Fruit fly (Drosophila melanogaster) whole organism, embryonic: ENCODE measurements around the gene ND-23.
A peak's percentile ranks its signal among the peaks of the same experiment; 100 is the strongest.

Source experiments
- Awh ChIP-seq: fragments of 200-800 bp; sonication (Bioruptor generic); IDR thresholded peaks from 2 replicates; pipeline ENCODE4, ENCODE4 v1.3.6; 2022; ENCODE audit warnings: missing biosample characterization, missing genetic modification characterization
- BEAF-32 ChIP-seq: fragments of 200-800 bp; sonication (Bioruptor generic); optimal IDR thresholded peaks from 3 replicates; lab custom pipeline; 2017; ENCODE audit warnings: missing biosample characterization, missing genetic modification characterization, mild to moderate bottlenecking, moderate library complexity, missing genetic modification reagents
- Bgb ChIP-seq: fragments of 200-800 bp; sonication (Bioruptor generic); IDR thresholded peaks from 2 replicates; pipeline ENCODE4 v1.3.6; 2022; ENCODE audit warnings: missing biosample characterization, missing genetic modification characterization; ENCODE audit not compliant: partially characterized antibody
- CG12155 ChIP-seq: fragments of 200-800 bp; sonication (Bioruptor generic); optimal IDR thresholded peaks from 3 replicates; lab custom pipeline; 2016; ENCODE audit warnings: missing biosample characterization, missing genetic modification characterization
- CG12236 ChIP-seq: fragments of 200-800 bp; sonication (Bioruptor generic); optimal IDR thresholded peaks from 2 replicates; lab custom pipeline; 2016; ENCODE audit warnings: missing biosample characterization, missing genetic modification characterization
- CG13287 ChIP-seq: fragments of 200-800 bp; sonication (Bioruptor generic); IDR thresholded peaks from 2 replicates; pipeline ENCODE4 v1.3.6; 2022; ENCODE audit warnings: missing biosample characterization, missing genetic modification characterization; ENCODE audit not compliant: partially characterized antibody
- CG13624 ChIP-seq: fragments of 200-800 bp; sonication (Bioruptor generic); optimal IDR thresholded peaks from 2 replicates; lab custom pipeline; 2016; ENCODE audit warnings: missing biosample characterization, missing genetic modification characterization
- CG15514 ChIP-seq: fragments of 200-800 bp; sonication (Bioruptor generic); optimal IDR thresholded peaks from 3 replicates; lab custom pipeline; 2017; ENCODE audit warnings: missing biosample characterization, missing genetic modification characterization, mild to moderate bottlenecking, moderate library complexity, missing genetic modification reagents
- CG1647 ChIP-seq: fragments of 200-800 bp; sonication (Bioruptor generic); optimal IDR thresholded peaks from 3 replicates; lab custom pipeline; 2016; ENCODE audit warnings: missing biosample characterization, missing genetic modification characterization
- CG2116 ChIP-seq: fragments of 200-800 bp; sonication (Bioruptor generic); optimal IDR thresholded peaks from 3 replicates; lab custom pipeline; 2018; ENCODE audit warnings: missing biosample characterization, mild to moderate bottlenecking, missing genetic modification characterization
- CG2678 ChIP-seq: fragments of 200-800 bp; sonication (Bioruptor generic); optimal IDR thresholded peaks from 3 replicates; lab custom pipeline; 2019; ENCODE audit warnings: missing biosample characterization, mild to moderate bottlenecking, missing genetic modification characterization, moderate library complexity
- CG3407 ChIP-seq: fragments of 200-800 bp; sonication (Bioruptor generic); optimal IDR thresholded peaks from 2 replicates; lab custom pipeline; 2018; ENCODE audit warnings: missing biosample characterization, mild to moderate bottlenecking, missing genetic modification characterization
- CG34224 ChIP-seq: fragments of 200-800 bp; sonication (Bioruptor generic); IDR thresholded peaks from 3 replicates; pipeline ENCODE4 v1.3.6; 2022; ENCODE audit warnings: missing biosample characterization, missing genetic modification characterization; ENCODE audit not compliant: partially characterized antibody
- CG3847 ChIP-seq: fragments of 200-800 bp; sonication (Bioruptor generic); IDR thresholded peaks from 2 replicates; pipeline ENCODE4 v1.3.6; 2022; ENCODE audit warnings: missing biosample characterization, missing genetic modification characterization
- CG6854 ChIP-seq: fragments of 200-800 bp; sonication (Bioruptor generic); optimal IDR thresholded peaks from 3 replicates; lab custom pipeline; 2017; ENCODE audit warnings: missing biosample characterization, mild to moderate bottlenecking, missing genetic modification characterization
- CG9797 ChIP-seq: fragments of 200-800 bp; sonication (Bioruptor generic); optimal IDR thresholded peaks from 3 replicates; lab custom pipeline; 2018; ENCODE audit warnings: missing biosample characterization, mild to moderate bottlenecking, missing genetic modification characterization
- CG9932 ChIP-seq: fragments of 200-800 bp; sonication (Bioruptor generic); IDR thresholded peaks from 2 replicates; pipeline ENCODE4 v1.3.6; 2022; ENCODE audit warnings: missing biosample characterization, missing genetic modification characterization
- Doc3 ChIP-seq: fragments of 200-800 bp; sonication (Bioruptor generic); IDR thresholded peaks from 3 replicates; pipeline ENCODE4 v1.3.6; 2022; ENCODE audit warnings: missing biosample characterization, missing genetic modification characterization; ENCODE audit not compliant: partially characterized antibody
- Dp ChIP-seq: fragments of 200-800 bp; sonication (Bioruptor generic); optimal IDR thresholded peaks from 2 replicates; lab custom pipeline; 2018; ENCODE audit warnings: missing biosample characterization, mild to moderate bottlenecking, missing genetic modification characterization, moderate library complexity
- Dref ChIP-seq: fragments of 200-800 bp; sonication (Bioruptor generic); IDR thresholded peaks from 2 replicates; pipeline ENCODE4 v1.3.6; 2022; ENCODE audit warnings: missing biosample characterization, missing genetic modification characterization
- E2f2 ChIP-seq: fragments of 200-800 bp; sonication (Bioruptor generic); IDR thresholded peaks from 2 replicates; pipeline ENCODE4 v1.3.6; 2022; ENCODE audit warnings: missing biosample characterization, missing genetic modification characterization
- Ets65A ChIP-seq: fragments of 200-800 bp; sonication (Bioruptor generic); peaks from one replicate; lab custom pipeline; 2016; ENCODE audit warnings: missing biosample characterization, missing genetic modification characterization
- Gug ChIP-seq: fragments of 200-800 bp; sonication (Bioruptor generic); IDR thresholded peaks from 4 replicates; pipeline ENCODE4 v1.3.6; 2022; ENCODE audit warnings: missing biosample characterization, missing genetic modification characterization
- HHEX ChIP-seq: fragments of 200-800 bp; sonication (Bioruptor generic); optimal IDR thresholded peaks from 3 replicates; lab custom pipeline; 2017; ENCODE audit warnings: missing biosample characterization, mild to moderate bottlenecking, missing genetic modification characterization, missing genetic modification reagents
- HLH54F ChIP-seq: fragments of 200-800 bp; sonication (Bioruptor generic); optimal IDR thresholded peaks from 3 replicates; lab custom pipeline; 2016; ENCODE audit warnings: missing biosample characterization, missing genetic modification characterization
- Hsf ChIP-seq: fragments of 200-800 bp; sonication (Bioruptor generic); optimal IDR thresholded peaks from 3 replicates; lab custom pipeline; 2016; ENCODE audit warnings: missing biosample characterization, missing genetic modification characterization
- MBD-R2 ChIP-seq: fragments of 200-800 bp; sonication (Bioruptor generic); IDR thresholded peaks from 2 replicates; pipeline ENCODE4 v1.3.6; 2022; ENCODE audit warnings: missing biosample characterization, missing genetic modification characterization
- Myb ChIP-seq: fragments of 200-800 bp; sonication (Bioruptor generic); optimal IDR thresholded peaks from 2 replicates; lab custom pipeline; 2016; ENCODE audit warnings: missing biosample characterization, missing genetic modification characterization
- NfI ChIP-seq: fragments of 200-800 bp; sonication (Bioruptor generic); optimal IDR thresholded peaks from 3 replicates; lab custom pipeline; 2018; ENCODE audit warnings: missing biosample characterization, mild to moderate bottlenecking, missing genetic modification characterization, moderate library complexity
- Scr ChIP-seq: fragments of 200-800 bp; sonication (Bioruptor generic); IDR thresholded peaks from 2 replicates; pipeline ENCODE4 v1.3.6; 2022; ENCODE audit warnings: missing biosample characterization, missing genetic modification characterization; ENCODE audit not compliant: partially characterized antibody
- amos ChIP-seq: fragments of 200-800 bp; sonication (Bioruptor generic); IDR thresholded peaks from 2 replicates; pipeline ENCODE4 v1.3.6; 2022; ENCODE audit warnings: missing biosample characterization, missing genetic modification characterization; ENCODE audit not compliant: partially characterized antibody
- az2 ChIP-seq: fragments of 200-800 bp; sonication (Bioruptor generic); optimal IDR thresholded peaks from 3 replicates; lab custom pipeline; 2016; ENCODE audit warnings: missing biosample characterization, missing genetic modification characterization
- fu2 ChIP-seq: fragments of 200-800 bp; sonication (Bioruptor generic); optimal IDR thresholded peaks from 2 replicates; lab custom pipeline; 2016; ENCODE audit warnings: missing biosample characterization, missing genetic modification characterization
- grn ChIP-seq: fragments of 200-800 bp; sonication (Bioruptor generic); optimal IDR thresholded peaks from 3 replicates; lab custom pipeline; 2017; ENCODE audit warnings: missing biosample characterization, missing genetic modification characterization
- kah ChIP-seq: fragments of 200-800 bp; sonication (Bioruptor generic); optimal IDR thresholded peaks from 2 replicates; lab custom pipeline; 2018; ENCODE audit warnings: missing biosample characterization, mild to moderate bottlenecking, missing genetic modification characterization
- knrl ChIP-seq: fragments of 200-800 bp; sonication (Bioruptor generic); IDR thresholded peaks from 3 replicates; pipeline ENCODE4 v1.3.6; 2022; ENCODE audit warnings: missing biosample characterization, missing genetic modification characterization; ENCODE audit not compliant: partially characterized antibody
- lbe ChIP-seq: fragments of 200-800 bp; sonication (Bioruptor generic); optimal IDR thresholded peaks from 2 replicates; lab custom pipeline; 2016; ENCODE audit warnings: missing biosample characterization, mild to moderate bottlenecking, missing genetic modification characterization
- lilli ChIP-seq: fragments of 200-800 bp; sonication (Bioruptor generic); optimal IDR thresholded peaks from 3 replicates; lab custom pipeline; 2016; ENCODE audit warnings: missing biosample characterization, missing genetic modification characterization
- nau ChIP-seq: fragments of 200-800 bp; sonication (Bioruptor generic); optimal IDR thresholded peaks from 3 replicates; lab custom pipeline; 2017; ENCODE audit warnings: missing biosample characterization, mild to moderate bottlenecking, missing genetic modification characterization, missing genetic modification reagents
- pzg ChIP-seq: fragments of 200-800 bp; sonication (Bioruptor generic); optimal IDR thresholded peaks from 3 replicates; lab custom pipeline; 2018; ENCODE audit warnings: missing biosample characterization, mild to moderate bottlenecking, missing genetic modification characterization, moderate library complexity
- sens ChIP-seq: fragments of 200-800 bp; sonication (Bioruptor generic); peaks from one replicate; lab custom pipeline; 2016; ENCODE audit warnings: missing biosample characterization, missing genetic modification characterization
- slbo ChIP-seq: fragments of 200-800 bp; sonication (Bioruptor generic); IDR thresholded peaks from 2 replicates; pipeline ENCODE4 v1.3.6; 2022; ENCODE audit warnings: missing biosample characterization, missing genetic modification characterization
- sna ChIP-seq: fragments of 200-800 bp; sonication (Bioruptor generic); IDR thresholded peaks from 2 replicates; pipeline ENCODE4 v1.3.6; 2022; ENCODE audit warnings: missing biosample characterization, missing genetic modification characterization; ENCODE audit not compliant: partially characterized antibody
- sob ChIP-seq: fragments of 200-800 bp; sonication (Bioruptor generic); IDR thresholded peaks from 2 replicates; pipeline ENCODE4 v1.3.6; 2022; ENCODE audit warnings: missing biosample characterization, missing genetic modification characterization
- stc ChIP-seq: fragments of 200-800 bp; sonication (Bioruptor generic); IDR thresholded peaks from 2 replicates; pipeline ENCODE4 v1.3.6; 2022; ENCODE audit warnings: missing biosample characterization, missing genetic modification characterization
- stwl ChIP-seq: fragments of 200-800 bp; sonication (Bioruptor generic); optimal IDR thresholded peaks from 3 replicates; lab custom pipeline; 2018; ENCODE audit warnings: missing biosample characterization, mild to moderate bottlenecking, missing genetic modification characterization, moderate library complexity
- trh ChIP-seq: fragments of 200-800 bp; sonication (Bioruptor generic); optimal IDR thresholded peaks from 2 replicates; lab custom pipeline; 2016; ENCODE audit warnings: missing biosample characterization, missing genetic modification characterization
- zen2 ChIP-seq: fragments of 200-800 bp; sonication (Bioruptor generic); IDR thresholded peaks from 3 replicates; pipeline ENCODE4 v1.3.6; 2022; ENCODE audit warnings: missing biosample characterization, missing genetic modification characterization; ENCODE audit not compliant: partially characterized antibody

The ND-23 gene

DNA sequence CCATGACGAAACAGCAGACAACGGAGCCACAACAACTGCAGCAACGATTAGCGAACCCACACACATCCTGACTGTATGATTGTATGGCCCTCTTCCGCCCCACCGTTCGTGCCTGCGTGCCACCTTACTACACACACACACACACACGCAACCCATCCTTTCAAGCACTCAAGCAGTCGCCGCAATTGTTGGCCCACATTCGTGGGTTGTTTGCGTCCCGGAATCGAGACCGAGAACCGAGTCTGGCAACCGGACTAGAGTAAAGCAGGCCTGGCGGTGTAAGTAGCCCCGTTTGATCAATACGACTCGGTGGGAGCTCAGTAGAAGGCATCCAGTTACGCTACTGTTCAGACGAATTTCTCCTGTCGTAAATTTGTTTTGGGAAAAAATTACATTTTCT, 9.3 kb upstream of the ND-23 start, which contains the start of gene CG4546:
TSS of gene CG4546 (plus strand) at position 301 of the 400 bp plus-strand sequence.
- TF ChIP-seq fu2 (GFP tag; lab: Kevin White, UChicago) (no peak), CG12236 (no peak), CG3407 (GFP tag; lab: Kevin White, UChicago) (no peak), CG9797 (GFP tag; lab: Kevin White, UChicago) (no peak), CG13624 (no peak), CG1647 (no peak), trh (GFP tag; lab: Kevin White, UChicago) (no peak), HHEX (GFP tag; lab: Kevin White, UChicago) (no peak), Awh (GFP tag; lab: Robert Waterston, UW) (no peak)

DNA sequence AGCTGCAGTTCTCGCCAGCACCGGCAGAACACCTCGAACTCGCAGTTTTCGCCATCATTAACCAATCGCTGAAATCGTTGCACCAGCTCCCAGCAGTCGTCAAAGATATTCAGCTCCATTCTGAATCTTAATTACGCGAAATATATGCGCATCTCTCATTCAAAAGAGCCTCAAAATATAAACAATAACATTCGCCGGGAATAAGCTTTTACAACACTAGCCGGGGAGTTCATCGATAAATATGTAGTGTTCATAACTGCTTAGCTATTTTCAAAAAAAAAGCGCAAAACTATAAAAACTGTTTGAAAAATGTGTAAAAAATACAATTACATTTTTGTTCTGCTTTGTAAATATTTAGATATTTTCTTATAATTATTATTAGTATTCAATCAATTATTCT, 2.4 kb upstream of the ND-23 start, which contains the start of gene Pbp45:
TSS of gene Pbp45 (minus strand) at position 222 of the 400 bp plus-strand sequence.
- TF ChIP-seq Myb (GFP tag; lab: Kevin White, UChicago) (peak; percentile 37), MBD-R2 (GFP tag; lab: Robert Waterston, UW) (peak; percentile 69), CG2116 (GFP tag; lab: Kevin White, UChicago) (peak; percentile 50), Hsf (GFP tag; lab: Kevin White, UChicago) (peak; percentile 8), nau (no peak), sob (GFP tag; lab: Robert Waterston, UW) (0 out of 2 replicates have a peak, but pooled peaks have one; percentile 8), zen2 (GFP tag; lab: Robert Waterston, UW) (peak; percentile 56; the same call in 1 of the 3 replicates), Dref (GFP tag; lab: Robert Waterston, UW) (peak; percentile 61), sna (GFP tag; lab: Robert Waterston, UW) (peak; percentile 43; the same call in 1 of the 2 replicates), slbo (GFP tag; lab: Robert Waterston, UW) (peak; percentile 13; the same call in 1 of the 2 replicates), knrl (GFP tag; lab: Robert Waterston, UW) (no peak), amos (GFP tag; lab: Robert Waterston, UW) (peak; percentile 29; the same call in 1 of the 2 replicates), az2 (GFP tag; lab: Kevin White, UChicago) (peak; percentile 4), HLH54F (GFP tag; lab: Kevin White, UChicago) (peak; percentile 19), Scr (GFP tag; lab: Robert Waterston, UW) (peak; percentile 40; the same call in 1 of the 2 replicates), NfI (GFP tag; lab: Kevin White, UChicago) (peak; percentile 8), grn (no peak), BEAF-32 (GFP tag; lab: Kevin White, UChicago) (peak; percentile 34), Dp (GFP tag; lab: Kevin White, UChicago) (peak; percentile 89), Gug (GFP tag; lab: Robert Waterston, UW) (no peak), E2f2 (GFP tag; lab: Robert Waterston, UW) (peak; percentile 92), CG3847 (peak; percentile 27; the same call in 1 of the 2 replicates), CG15514 (GFP tag; lab: Kevin White, UChicago) (peak; percentile 8), Ets65A (GFP tag; lab: Kevin White, UChicago) (no peak), CG12155 (GFP tag; lab: Kevin White, UChicago) (peak; percentile 13), stwl (peak; percentile 98), stc (GFP tag; lab: Robert Waterston, UW) (no peak), sens (GFP tag; lab: Kevin White, UChicago) (peak; percentile 44), Bgb (GFP tag; lab: Robert Waterston, UW) (peak; percentile 51), CG2678 (no peak), Doc3 (0 out of 3 replicates have a peak, but pooled peaks have one; percentile 23), CG34224 (GFP tag; lab: Robert Waterston, UW) (peak; percentile 52; the same call in 2 of the 3 replicates), CG9932 (peak; percentile 49; the same call in 1 of the 2 replicates), CG6854 (GFP tag; lab: Kevin White, UChicago) (no peak), pzg (GFP tag; lab: Kevin White, UChicago) (peak; percentile 41), kah (GFP tag; lab: Kevin White, UChicago) (no peak), lilli (GFP tag; lab: Kevin White, UChicago) (peak; percentile 23), lbe (GFP tag; lab: Kevin White, UChicago) (no peak), CG13287 (GFP tag; lab: Robert Waterston, UW) (peak; percentile 60; the same call in 1 of the 2 replicates), CG13624 (peak; percentile 22)
